Worm (Caenorhabditis elegans): ENCODE results near the gene F28E10.1.

The F28E10.1 gene

ce11 chrIV:4557731-4558130, 10.9 kb upstream of the F28E10.1 start:
- TF ChIP-seq eor-1 (tag; optimal IDR thresholded peaks at IDR 0.05): no peak
- no peak for TF ChIP-seq nhr-237 (tag; optimal IDR thresholded peaks at IDR 0.05)
- TF ChIP-seq nhr-12 (tag; optimal IDR thresholded peaks at IDR 0.05): no peak
- no peak for TF ChIP-seq ceh-28 (tag; optimal IDR thresholded peaks at IDR 0.05)
- peak; percentile 48 for TF ChIP-seq pha-4 (tag; optimal IDR thresholded peaks at IDR 0.05)
- no peak for TF ChIP-seq tbx-2 (tag; optimal IDR thresholded peaks at IDR 0.05)
- TF ChIP-seq nhr-25 (tag; optimal IDR thresholded peaks at IDR 0.05): peak; percentile 6
- TF ChIP-seq unc-62 (GFP tag; optimal IDR thresholded peaks at IDR 0.05): no peak
- peak; percentile 51 for TF ChIP-seq elt-2 (tag; optimal IDR thresholded peaks at IDR 0.05)

ce11 chrIV:4559160-4559559, 9.5 kb upstream of the F28E10.1 start:
- TF ChIP-seq pha-4 (tag; optimal IDR thresholded peaks at IDR 0.05): peak; percentile 18
- TF ChIP-seq pqm-1 (tag; optimal IDR thresholded peaks at IDR 0.05): peak; percentile 34
- TF ChIP-seq elt-2 (tag; optimal IDR thresholded peaks at IDR 0.05): peak; percentile 35
- no peak for TF ChIP-seq lin-15B (tag; optimal IDR thresholded peaks at IDR 0.05)
- TF ChIP-seq ama-1 (optimal IDR thresholded peaks at IDR 0.05): no peak

ce11 chrIV:4562599-4563116, 6.0 kb upstream of the F28E10.1 start, which contains the start of gene igeg-1:
igeg-1 (plus strand) TSS chrIV:4562649.
- TF ChIP-seq elt-2 (tag; optimal IDR thresholded peaks at IDR 0.05) (peak; percentile 34), pha-4 (tag; optimal IDR thresholded peaks at IDR 0.05) (no peak)

ce11 chrIV:4564541-4564940, 4.1 kb upstream of the F28E10.1 start:
- TF ChIP-seq ztf-4 (tag; optimal IDR thresholded peaks at IDR 0.05): no peak
- no peak for TF ChIP-seq hmg-11 (tag; optimal IDR thresholded peaks at IDR 0.05)
- TF ChIP-seq nhr-77 (tag; optimal IDR thresholded peaks at IDR 0.05): no peak
- TF ChIP-seq aly-2 (tag; optimal IDR thresholded peaks at IDR 0.05): no peak

- TF ChIP-seq nhr-67 (tag; optimal IDR thresholded peaks at IDR 0.05): no peak
- no peak for TF ChIP-seq ama-1 (optimal IDR thresholded peaks at IDR 0.05)
- no peak for TF ChIP-seq nhr-77 (tag; optimal IDR thresholded peaks at IDR 0.05)
- no peak for TF ChIP-seq eor-1 (tag; optimal IDR thresholded peaks at IDR 0.05)
- TF ChIP-seq zag-1 (tag; optimal IDR thresholded peaks at IDR 0.05): no peak
- no peak for TF ChIP-seq elt-2 (tag; optimal IDR thresholded peaks at IDR 0.05)
- TF ChIP-seq fos-1 (tag; optimal IDR thresholded peaks at IDR 0.05): no peak
- TF ChIP-seq nhr-25 (tag; optimal IDR thresholded peaks at IDR 0.05): no peak
- TF ChIP-seq nfya-1 (tag; optimal IDR thresholded peaks at IDR 0.05; ENCODE audit: insufficient read depth): no peak
- no peak for TF ChIP-seq tbx-2 (tag; optimal IDR thresholded peaks at IDR 0.05)
- TF ChIP-seq egl-5 (tag; optimal IDR thresholded peaks at IDR 0.05): no peak
- no peak for TF ChIP-seq ceh-9 (tag; optimal IDR thresholded peaks at IDR 0.05)
- TF ChIP-seq mml-1 (tag; optimal IDR thresholded peaks at IDR 0.05): no peak
- no peak for TF ChIP-seq jun-1 (tag; optimal IDR thresholded peaks at IDR 0.05)
- no peak for TF ChIP-seq ZK546.5 (tag; optimal IDR thresholded peaks at IDR 0.05)
- TF ChIP-seq unc-62 (GFP tag; optimal IDR thresholded peaks at IDR 0.05): no peak
- no peak for TF ChIP-seq ceh-16 (tag; optimal IDR thresholded peaks at IDR 0.05)
- no peak for TF ChIP-seq lsy-12 (tag; optimal IDR thresholded peaks at IDR 0.05)
- no peak for TF ChIP-seq daf-12 (tag; optimal IDR thresholded peaks at IDR 0.05)
- no peak for TF ChIP-seq aly-2 (tag; optimal IDR thresholded peaks at IDR 0.05)
Measured at ce11 chrIV:4565882-4566281, 2.8 kb upstream of the F28E10.1 start.

ce11 chrIV:4567343-4567742, 1.3 kb upstream of the F28E10.1 start, which contains the start of gene F28E10.4:
F28E10.4 (minus strand) TSS chrIV:4567443.
- no peak for TF ChIP-seq ceh-82 (tag; optimal IDR thresholded peaks at IDR 0.05)
- no peak for TF ChIP-seq ztf-11 (tag; optimal IDR thresholded peaks at IDR 0.05)
- TF ChIP-seq ama-1 (optimal IDR thresholded peaks at IDR 0.05): no peak
- TF ChIP-seq elt-3 (tag; optimal IDR thresholded peaks at IDR 0.05): no peak
- no peak for TF ChIP-seq elt-2 (tag; optimal IDR thresholded peaks at IDR 0.05)
- no peak for TF ChIP-seq zag-1 (tag; optimal IDR thresholded peaks at IDR 0.05)
- no peak for TF ChIP-seq fkh-2 (tag; optimal IDR thresholded peaks at IDR 0.05)
- no peak for TF ChIP-seq ceh-28 (tag; optimal IDR thresholded peaks at IDR 0.05)
- no peak for TF ChIP-seq sea-2 (GFP tag; optimal IDR thresholded peaks at IDR 0.05)
- TF ChIP-seq nhr-76 (tag; optimal IDR thresholded peaks at IDR 0.05): no peak
- no peak for TF ChIP-seq fkh-10 (GFP tag; optimal IDR thresholded peaks at IDR 0.05)
- TF ChIP-seq ceh-9 (tag; optimal IDR thresholded peaks at IDR 0.05): no peak
- TF ChIP-seq fos-1 (tag; optimal IDR thresholded peaks at IDR 0.05): no peak
